Worm (Caenorhabditis elegans) whole organism, mixed stage, embryonic: Measurements from ENCODE around the gene tnc-2.
A peak's percentile ranks its signal among the peaks of the same experiment; 100 is the strongest.

ENCODE experiments used
- M03D4.4 ChIP-seq: sonication (generic microtip); optimal IDR thresholded peaks from 2 replicates; lab custom pipeline; 2017; ENCODE audit warnings: mild to moderate bottlenecking, missing genetic modification characterization, missing compliant biosample characterization
- bed-3 ChIP-seq: fragments of 200-800 bp; sonication (Bioruptor generic); optimal IDR thresholded peaks from 3 replicates; lab custom pipeline; 2018; ENCODE audit warnings: mild to moderate bottlenecking, missing genetic modification characterization, moderate library complexity, missing compliant biosample characterization
- blmp-1 ChIP-seq: fragments of 150-350 bp; optimal IDR thresholded peaks from 2 replicates; lab custom pipeline; 2014; ENCODE audit warnings: missing biosample characterization, missing genetic modification characterization
- ceh-39 ChIP-seq: fragments of 150-350 bp; optimal IDR thresholded peaks from 2 replicates; lab custom pipeline; 2014; ENCODE audit warnings: missing biosample characterization, missing genetic modification characterization
- ceh-43 ChIP-seq: fragments of 200-800 bp; sonication (Bioruptor generic); optimal IDR thresholded peaks from 2 replicates; lab custom pipeline; 2018; ENCODE audit warnings: mild to moderate bottlenecking, missing genetic modification characterization, moderate library complexity, missing compliant biosample characterization
- ces-1 ChIP-seq: fragments of 150-350 bp; optimal IDR thresholded peaks from 2 replicates; lab custom pipeline; 2014; ENCODE audit warnings: missing biosample characterization, missing genetic modification reagents, missing genetic modification characterization
- cnd-1 ChIP-seq: fragments of 200-800 bp; sonication (Bioruptor generic); optimal IDR thresholded peaks from 2 replicates; lab custom pipeline; 2018; ENCODE audit warnings: mild to moderate bottlenecking, missing genetic modification characterization, missing compliant biosample characterization
- drap-1 ChIP-seq: fragments of 200-800 bp; sonication (Bioruptor generic); optimal IDR thresholded peaks from 3 replicates; lab custom pipeline; 2018; ENCODE audit warnings: mild to moderate bottlenecking, missing genetic modification characterization, missing compliant biosample characterization
- elt-1 ChIP-seq: sonication (generic microtip); optimal IDR thresholded peaks from 2 replicates; lab custom pipeline; 2017; ENCODE audit warnings: missing genetic modification characterization, mild to moderate bottlenecking, missing compliant biosample characterization, antibody characterized with exemption, moderate library complexity, borderline replicate concordance; ENCODE audit not compliant: insufficient read depth
- elt-3 ChIP-seq: fragments of 150-350 bp; optimal IDR thresholded peaks from 2 replicates; lab custom pipeline; 2014; ENCODE audit warnings: missing biosample characterization, missing genetic modification characterization
- ham-2 ChIP-seq: fragments of 200-800 bp; sonication (Bioruptor generic); optimal IDR thresholded peaks from 2 replicates; lab custom pipeline; 2018; ENCODE audit warnings: mild to moderate bottlenecking, missing genetic modification characterization, missing compliant biosample characterization
- hlh-1 ChIP-seq: fragments of 150-350 bp; optimal IDR thresholded peaks from 2 replicates; lab custom pipeline; 2014; ENCODE audit warnings: missing biosample characterization, missing genetic modification reagents, missing genetic modification characterization
- lin-13 ChIP-seq: fragments of 150-350 bp; optimal IDR thresholded peaks from 2 replicates; lab custom pipeline; 2014; ENCODE audit warnings: missing biosample characterization, missing genetic modification characterization
- lin-32 ChIP-seq: fragments of 200-800 bp; sonication (Bioruptor generic); optimal IDR thresholded peaks from 2 replicates; lab custom pipeline; 2018; ENCODE audit warnings: mild to moderate bottlenecking, missing genetic modification characterization, missing compliant biosample characterization
- lsy-2 ChIP-seq: fragments of 150-350 bp; optimal IDR thresholded peaks from 2 replicates; lab custom pipeline; 2014; ENCODE audit warnings: missing biosample characterization, missing genetic modification characterization
- mab-5 ChIP-seq: fragments of 150-350 bp; optimal IDR thresholded peaks from 2 replicates; lab custom pipeline; 2014; ENCODE audit warnings: missing biosample characterization, missing genetic modification characterization
- mep-1 ChIP-seq: fragments of 150-350 bp; optimal IDR thresholded peaks from 2 replicates; lab custom pipeline; 2017; ENCODE audit warnings: missing biosample characterization, missing genetic modification reagents, missing genetic modification characterization, inconsistent platforms
- mls-2 ChIP-seq: sonication (generic microtip); optimal IDR thresholded peaks from 2 replicates; lab custom pipeline; 2016; ENCODE audit warnings: mild to moderate bottlenecking, missing genetic modification characterization, moderate library complexity, missing compliant biosample characterization
- nhr-12 ChIP-seq: fragments of 150-350 bp; optimal IDR thresholded peaks from 2 replicates; lab custom pipeline; 2014; ENCODE audit warnings: missing biosample characterization, missing genetic modification characterization
- nhr-2 ChIP-seq: fragments of 150-350 bp; optimal IDR thresholded peaks from 2 replicates; lab custom pipeline; 2014; ENCODE audit warnings: missing biosample characterization, missing genetic modification characterization
- nhr-237 ChIP-seq: fragments of 150-350 bp; optimal IDR thresholded peaks from 2 replicates; lab custom pipeline; 2014; ENCODE audit warnings: missing biosample characterization, missing genetic modification characterization
- nhr-28 ChIP-seq: fragments of 150-350 bp; optimal IDR thresholded peaks from 2 replicates; lab custom pipeline; 2014; ENCODE audit warnings: missing biosample characterization, missing genetic modification characterization
- nhr-76 ChIP-seq: sonication (generic microtip); optimal IDR thresholded peaks from 2 replicates; lab custom pipeline; 2017; ENCODE audit warnings: missing biosample characterization, missing genetic modification characterization
- pha-4 ChIP-seq: fragments of 150-350 bp; optimal IDR thresholded peaks from 2 replicates; lab custom pipeline; 2018; ENCODE audit warnings: missing biosample characterization, missing genetic modification reagents, missing genetic modification characterization
- sem-2 ChIP-seq: fragments of 200-800 bp; sonication (Bioruptor generic); optimal IDR thresholded peaks from 2 replicates; lab custom pipeline; 2018; ENCODE audit warnings: mild to moderate bottlenecking, missing genetic modification characterization, missing compliant biosample characterization
- sptf-1 ChIP-seq: sonication (generic microtip); optimal IDR thresholded peaks from 2 replicates; lab custom pipeline; 2017; ENCODE audit warnings: mild to moderate bottlenecking, missing genetic modification characterization, moderate library complexity, missing compliant biosample characterization
- unc-39 ChIP-seq: fragments of 150-350 bp; optimal IDR thresholded peaks from 2 replicates; lab custom pipeline; 2014; ENCODE audit warnings: missing biosample characterization, missing genetic modification characterization
- unc-62 ChIP-seq: fragments of 150-350 bp; optimal IDR thresholded peaks from 2 replicates; lab custom pipeline; 2014; ENCODE audit warnings: missing biosample characterization, missing genetic modification reagents, missing genetic modification characterization
- zip-8 ChIP-seq: fragments of 150-350 bp; optimal IDR thresholded peaks from 2 replicates; lab custom pipeline; 2014; ENCODE audit warnings: missing biosample characterization, missing genetic modification characterization
- ztf-11 ChIP-seq: fragments of 150-350 bp; optimal IDR thresholded peaks from 2 replicates; lab custom pipeline; 2014; ENCODE audit warnings: missing biosample characterization, missing genetic modification characterization

tnc-2 gene

ce11 chrII:10447348-10448316, 19.0 kb upstream of the tnc-2 start, which contains the start of gene ZK673.2:
Gene ZK673.2, plus strand, starts transcription at chrII:10448266.
- no peak for TF ChIP-seq nhr-28 (tag; lab: Kevin White, UChicago)
- no peak for TF ChIP-seq pha-4 (tag; lab: Kevin White, UChicago)
- no peak for TF ChIP-seq sem-2 (GFP tag; lab: Kevin White, UChicago)
- TF ChIP-seq nhr-2 (tag; lab: Kevin White, UChicago), result no peak
- no peak for TF ChIP-seq elt-3
- TF ChIP-seq hlh-1, result no peak
- no peak for TF ChIP-seq ztf-11 (tag; lab: Kevin White, UChicago)
- no peak for TF ChIP-seq nhr-76 (tag; lab: Kevin White, UChicago)
- no peak for TF ChIP-seq blmp-1 (tag; lab: Kevin White, UChicago)

ce11 chrII:10449707-10450106, 16.9 kb upstream of the tnc-2 start, which contains the start of gene lin-56:
Gene lin-56, plus strand, starts transcription at chrII:10450007.
- TF ChIP-seq mab-5 (no peak), ceh-39 (tag; lab: Kevin White, UChicago) (no peak), hlh-1 (no peak), nhr-12 (tag; lab: Kevin White, UChicago) (no peak), zip-8 (tag; lab: Kevin White, UChicago) (no peak), bed-3 (GFP tag; lab: Kevin White, UChicago) (no peak), M03D4.4 (tag; lab: Kevin White, UChicago) (no peak), unc-39 (tag; lab: Kevin White, UChicago) (no peak), mep-1 (tag; lab: Kevin White, UChicago) (no peak), elt-1 (tag; lab: Kevin White, UChicago) (no peak), ces-1 (GFP tag; lab: Kevin White, UChicago) (no peak), lin-32 (GFP tag; lab: Kevin White, UChicago) (no peak), drap-1 (no peak), nhr-76 (tag; lab: Kevin White, UChicago) (no peak), lin-13 (tag; lab: Kevin White, UChicago) (no peak), cnd-1 (tag; lab: Kevin White, UChicago) (no peak), sptf-1 (tag; lab: Kevin White, UChicago) (no peak), ceh-43 (no peak), ztf-11 (tag; lab: Kevin White, UChicago) (no peak), sem-2 (GFP tag; lab: Kevin White, UChicago) (no peak)

ce11 chrII:10450335-10450734, 16.3 kb upstream of the tnc-2 start:
- TF ChIP-seq unc-62 (GFP tag; lab: Kevin White, UChicago), result no peak
- TF ChIP-seq mep-1 (tag; lab: Kevin White, UChicago), result peak; percentile 27

- no peak for TF ChIP-seq cnd-1 (tag; lab: Kevin White, UChicago)
- TF ChIP-seq mls-2, result no peak
- TF ChIP-seq ham-2 (GFP tag; lab: Kevin White, UChicago), result no peak
- no peak for TF ChIP-seq sptf-1 (tag; lab: Kevin White, UChicago)
- no peak for TF ChIP-seq nhr-28 (tag; lab: Kevin White, UChicago)
- TF ChIP-seq mep-1 (tag; lab: Kevin White, UChicago), result no peak
- no peak for TF ChIP-seq ceh-39 (tag; lab: Kevin White, UChicago)
- no peak for TF ChIP-seq elt-3
- no peak for TF ChIP-seq hlh-1
- no peak for TF ChIP-seq nhr-76 (tag; lab: Kevin White, UChicago)
- TF ChIP-seq lin-13 (tag; lab: Kevin White, UChicago), result no peak
- no peak for TF ChIP-seq nhr-2 (tag; lab: Kevin White, UChicago)
- no peak for TF ChIP-seq lsy-2
- TF ChIP-seq M03D4.4 (tag; lab: Kevin White, UChicago), result no peak
- TF ChIP-seq pha-4 (tag; lab: Kevin White, UChicago), result no peak
- TF ChIP-seq nhr-12 (tag; lab: Kevin White, UChicago), result no peak
- no peak for TF ChIP-seq nhr-237 (tag; lab: Kevin White, UChicago)
- TF ChIP-seq mab-5, result no peak
Measured at ce11 chrII:10452620-10453019, 14.0 kb upstream of the tnc-2 start, which contains the start of gene ZK673.4. Gene ZK673.4, plus strand, starts transcription at chrII:10452920.
